Worm (Caenorhabditis elegans) whole organism, early embryonic: Measurements from ENCODE around the gene F52D10.2.

Source experiments
- B0310.2 ChIP-seq: sonication (generic microtip); optimal IDR thresholded peaks from 2 replicates; lab custom pipeline; 2016; ENCODE audit warnings: mild to moderate bottlenecking, missing genetic modification characterization, missing compliant biosample characterization
- ama-1 ChIP-seq: fragments of 150-350 bp; optimal IDR thresholded peaks from 2 replicates; lab custom pipeline; 2014
- flt-1 ChIP-seq: fragments of 200-800 bp; sonication (Bioruptor generic); IDR thresholded peaks from 2 replicates; pipeline ENCODE4 v1.3.6; 2022; ENCODE audit warnings: missing genetic modification characterization, missing compliant biosample characterization
- hmbx-1 ChIP-seq: sonication (generic microtip); optimal IDR thresholded peaks from 2 replicates; lab custom pipeline; 2016; ENCODE audit warnings: mild to moderate bottlenecking, missing genetic modification characterization, missing compliant biosample characterization
- hmg-4 ChIP-seq: fragments of 200-800 bp; sonication (Bioruptor generic); optimal IDR thresholded peaks from 2 replicates; lab custom pipeline; 2018; ENCODE audit warnings: mild to moderate bottlenecking, missing genetic modification characterization, missing compliant biosample characterization
- pes-1 ChIP-seq: fragments of 200-800 bp; sonication (Bioruptor generic); IDR thresholded peaks from 2 replicates; pipeline ENCODE4 v1.3.6; 2022; ENCODE audit warnings: missing genetic modification reagents, missing genetic modification characterization, missing compliant biosample characterization
- scrt-1 ChIP-seq: fragments of 200-800 bp; sonication (Bioruptor generic); IDR thresholded peaks from 2 replicates; pipeline ENCODE4 v1.3.6; 2022; ENCODE audit warnings: missing genetic modification characterization, missing compliant biosample characterization

DNA sequence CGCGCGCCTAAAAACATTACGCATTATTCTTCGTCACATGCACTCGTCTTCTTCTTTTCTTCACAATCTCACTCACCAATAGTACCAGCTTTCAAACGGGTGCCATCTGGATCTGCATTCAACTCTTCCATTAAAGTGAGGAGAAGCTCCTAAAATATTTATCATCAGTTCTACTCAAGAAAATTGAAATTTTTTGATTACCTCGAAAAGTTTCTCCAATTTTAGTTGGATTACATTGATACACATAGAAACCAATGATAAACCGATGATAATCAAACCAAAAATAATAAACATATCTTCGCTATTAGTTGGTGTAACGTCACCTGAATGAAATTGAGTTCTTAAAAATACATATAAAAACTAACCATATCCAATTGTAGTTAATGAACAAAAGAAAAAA, 33.1 kb upstream of the F52D10.2 start:
- TF ChIP-seq hmbx-1 (no peak), hmg-4 (GFP tag; lab: Kevin White, UChicago) (no peak), ama-1 (lab: Kevin White, UChicago) (no peak), scrt-1 (GFP tag; lab: Robert Waterston, UW) (no peak), pes-1 (GFP tag; lab: Robert Waterston, UW) (no peak), flt-1 (GFP tag; lab: Robert Waterston, UW) (no peak), B0310.2 (tag; lab: Kevin White, UChicago) (no peak)
